Worm (Caenorhabditis elegans): ENCODE data around the gene mcm-6.
A peak's percentile ranks its signal among the peaks of the same experiment; 100 is the strongest.

mcm-6 gene

DNA sequence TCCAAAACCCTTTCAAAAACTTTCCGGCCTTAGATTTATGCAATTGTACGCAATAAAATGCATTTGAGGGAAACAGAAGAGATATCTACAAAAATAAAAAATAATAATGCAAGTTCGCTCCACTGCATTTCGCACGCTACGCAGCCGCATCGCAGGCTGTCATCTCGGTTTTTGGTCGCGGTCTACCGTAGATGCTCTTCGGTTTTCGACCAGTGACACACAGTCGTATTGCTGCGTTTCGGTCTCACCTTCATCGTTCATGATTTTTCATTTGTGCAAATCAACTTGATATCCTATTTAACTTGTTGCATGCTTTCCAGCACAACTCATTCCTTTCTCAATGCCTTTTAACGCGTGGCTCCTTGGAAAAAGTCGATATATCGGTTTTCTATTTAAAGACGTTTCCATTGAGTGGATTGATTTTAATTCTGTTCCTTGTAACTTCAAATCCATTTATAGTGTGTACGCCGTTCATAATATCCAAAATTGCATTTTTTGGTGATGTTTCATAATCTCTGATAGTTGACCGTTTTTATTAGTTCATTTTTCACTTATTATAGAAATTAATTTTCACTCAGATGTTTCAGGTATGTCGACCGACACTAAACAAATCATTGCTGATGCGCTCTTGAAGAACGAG lies 13.4 kb upstream of the mcm-6 start, which contains the start of gene vha-1 (continued):
- peak; percentile 69 for TF ChIP-seq zag-1 (tag; optimal IDR thresholded peaks at IDR 0.05)
- peak; percentile 88 for TF ChIP-seq nhr-129 (tag; optimal IDR thresholded peaks at IDR 0.05)
- TF ChIP-seq ztf-11 (tag; optimal IDR thresholded peaks at IDR 0.05), result no peak
- no peak for TF ChIP-seq ztf-1 (GFP tag; conservative IDR thresholded peaks at IDR 0.05)
- TF ChIP-seq elt-1 (tag; optimal IDR thresholded peaks at IDR 0.05), result no peak
- TF ChIP-seq snpc-4 (tag; optimal IDR thresholded peaks at IDR 0.05), result peak; percentile 53
- no peak for TF ChIP-seq skn-1 (tag; optimal IDR thresholded peaks at IDR 0.05)
- no peak for TF ChIP-seq dmd-4 (tag; optimal IDR thresholded peaks at IDR 0.05)
- TF ChIP-seq mbf-1 (tag; optimal IDR thresholded peaks at IDR 0.05), result no peak
- peak; percentile 42 for TF ChIP-seq ZK546.5 (tag; optimal IDR thresholded peaks at IDR 0.05)
- peak; percentile 65 for TF ChIP-seq ztf-4 (tag; optimal IDR thresholded peaks at IDR 0.05)
- TF ChIP-seq blmp-1 (tag; optimal IDR thresholded peaks at IDR 0.05; ENCODE audit: insufficient read depth), result peak; percentile 56
- TF ChIP-seq nhr-23 (tag; optimal IDR thresholded peaks at IDR 0.05), result no peak
- TF ChIP-seq nhr-21 (tag; optimal IDR thresholded peaks at IDR 0.05), result peak; percentile 81
- TF ChIP-seq R02D3.7 (tag; optimal IDR thresholded peaks at IDR 0.05), result peak; percentile 11
- TF ChIP-seq crh-2 (tag; optimal IDR thresholded peaks at IDR 0.05), result peak; percentile 95
- peak; percentile 46 for TF ChIP-seq egl-27 (tag; optimal IDR thresholded peaks at IDR 0.05)
- peak; percentile 97 for TF ChIP-seq unc-55 (GFP tag; optimal IDR thresholded peaks at IDR 0.05)
- no peak for TF ChIP-seq aly-2 (tag; optimal IDR thresholded peaks at IDR 0.05)
- no peak for TF ChIP-seq nhr-11 (tag; optimal IDR thresholded peaks at IDR 0.05)
- no peak for TF ChIP-seq peb-1 (tag; optimal IDR thresholded peaks at IDR 0.05)
- TF ChIP-seq ceh-16 (tag; optimal IDR thresholded peaks at IDR 0.05), result no peak
- peak; percentile 74 for TF ChIP-seq F13H6.1 (tag; optimal IDR thresholded peaks at IDR 0.05)
- no peak for TF ChIP-seq unc-62 (GFP tag; optimal IDR thresholded peaks at IDR 0.05)
- no peak for TF ChIP-seq alr-1 (tag; optimal IDR thresholded peaks at IDR 0.05)
- TF ChIP-seq C34F6.9 (tag; optimal IDR thresholded peaks at IDR 0.05), result peak; percentile 98
- peak; percentile 85 for TF ChIP-seq lin-13 (GFP tag; optimal IDR thresholded peaks at IDR 0.05)
- TF ChIP-seq nhr-10 (tag; optimal IDR thresholded peaks at IDR 0.05), result no peak
- TF ChIP-seq lin-11 (tag; optimal IDR thresholded peaks at IDR 0.05), result peak; percentile 67
- no peak for TF ChIP-seq Y55F3AM.14 (GFP tag; optimal IDR thresholded peaks at IDR 0.05)

DNA sequence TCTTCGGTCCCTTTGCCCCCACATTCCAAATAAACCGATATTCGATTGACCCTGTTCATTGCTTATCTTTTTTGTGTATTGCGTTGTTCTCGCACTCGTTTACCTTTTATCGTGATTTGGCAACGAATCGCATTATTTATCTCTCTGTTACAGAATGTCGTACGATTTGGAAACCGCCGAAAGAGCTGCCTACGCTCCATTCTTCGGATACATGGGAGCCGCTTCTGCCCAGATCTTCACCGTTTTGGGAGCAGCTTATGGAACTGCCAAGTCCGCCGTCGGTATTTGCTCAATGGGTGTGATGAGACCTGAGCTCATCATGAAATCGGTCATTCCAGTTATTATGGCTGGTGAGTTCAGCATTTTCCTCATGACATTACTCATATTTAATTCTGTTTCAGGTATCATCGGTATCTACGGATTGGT lies 12.1 kb upstream of the mcm-6 start, which contains the start of gene vha-2:
TSS of gene vha-2 (plus strand) at position 154 of the 426 bp plus-strand sequence.
- TF ChIP-seq skn-1 (tag; optimal IDR thresholded peaks at IDR 0.05) (no peak), nhr-77 (tag; optimal IDR thresholded peaks at IDR 0.05) (no peak), zag-1 (tag; optimal IDR thresholded peaks at IDR 0.05) (no peak), peb-1 (tag; optimal IDR thresholded peaks at IDR 0.05) (no peak), nhr-129 (tag; optimal IDR thresholded peaks at IDR 0.05) (peak; percentile 1), fos-1 (tag; optimal IDR thresholded peaks at IDR 0.05) (peak; percentile 29), lin-11 (tag; optimal IDR thresholded peaks at IDR 0.05) (peak; percentile 22), sma-3 (GFP tag; optimal IDR thresholded peaks at IDR 0.05) (peak; percentile 15)

DNA sequence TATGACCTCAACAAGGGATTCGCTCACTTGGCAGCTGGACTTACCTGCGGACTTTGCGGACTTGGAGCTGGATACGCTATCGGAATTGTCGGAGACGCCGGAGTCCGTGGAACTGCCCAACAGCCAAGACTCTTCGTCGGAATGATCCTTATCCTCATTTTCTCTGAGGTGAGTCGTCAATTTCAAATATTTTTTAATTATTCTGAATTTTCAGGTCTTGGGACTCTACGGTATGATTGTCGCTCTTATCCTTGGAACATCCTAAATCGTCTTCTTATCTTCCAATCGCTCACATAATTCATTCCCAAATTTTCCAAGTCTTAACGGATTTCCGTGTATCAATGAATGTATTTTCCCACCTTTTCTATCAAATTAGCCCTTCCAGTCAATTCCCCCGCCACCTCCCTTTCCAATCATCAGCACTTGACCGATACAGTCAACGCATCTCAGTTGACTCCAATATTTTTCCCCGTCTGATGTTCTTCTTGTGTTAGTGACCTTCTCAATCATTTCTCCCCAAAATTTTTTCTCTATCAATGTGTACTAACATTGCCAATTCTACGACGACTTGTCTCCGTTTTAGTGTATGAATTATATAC lies 11.6 kb upstream of the mcm-6 start, which contains the start of gene R10E11.6:
TSS of gene R10E11.6 (plus strand) at position 524 of the 599 bp plus-strand sequence.
- TF ChIP-seq mdl-1 (tag; optimal IDR thresholded peaks at IDR 0.05) (no peak), lin-39 (tag; optimal IDR thresholded peaks at IDR 0.05) (no peak), gmeb-1 (tag; optimal IDR thresholded peaks at IDR 0.05) (no peak), skn-1 (tag; optimal IDR thresholded peaks at IDR 0.05) (no peak), nhr-23 (tag; optimal IDR thresholded peaks at IDR 0.05) (no peak), zag-1 (tag; optimal IDR thresholded peaks at IDR 0.05) (no peak), nhr-25 (tag; optimal IDR thresholded peaks at IDR 0.05) (no peak), ZK546.5 (tag; optimal IDR thresholded peaks at IDR 0.05) (no peak), elt-1 (tag; optimal IDR thresholded peaks at IDR 0.05) (no peak)

DNA sequence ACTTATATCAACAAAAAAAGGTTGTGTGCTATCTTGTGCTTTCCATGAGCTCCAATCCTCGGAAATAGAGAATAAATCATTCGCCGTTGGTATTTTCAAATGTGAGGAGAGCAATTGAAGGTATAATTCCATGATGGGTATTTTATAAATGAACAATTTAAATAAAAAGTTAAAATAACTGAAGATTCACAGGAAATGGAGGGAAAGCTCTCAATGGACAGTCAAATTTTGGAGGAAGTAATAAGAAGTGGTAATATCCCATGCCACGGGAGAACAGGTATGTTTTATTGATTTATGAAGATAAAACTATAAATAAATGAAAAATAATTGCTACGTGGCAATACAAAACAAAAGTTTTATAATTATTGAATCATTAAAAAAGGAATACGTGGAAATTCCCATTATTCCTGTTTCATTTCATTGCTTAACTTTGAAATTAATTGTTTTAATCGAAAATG lies 11.0 kb upstream of the mcm-6 start:
- no peak for TF ChIP-seq dmd-4 (tag; optimal IDR thresholded peaks at IDR 0.05)
- peak; percentile 25 for TF ChIP-seq sma-3 (GFP tag; optimal IDR thresholded peaks at IDR 0.05)
- TF ChIP-seq gmeb-1 (tag; optimal IDR thresholded peaks at IDR 0.05), result peak; percentile 44
- TF ChIP-seq nhr-21 (tag; optimal IDR thresholded peaks at IDR 0.05), result peak; percentile 47
- TF ChIP-seq lin-13 (GFP tag; optimal IDR thresholded peaks at IDR 0.05), result peak; percentile 57
- no peak for TF ChIP-seq nhr-23 (tag; optimal IDR thresholded peaks at IDR 0.05)
- no peak for TF ChIP-seq ceh-16 (tag; optimal IDR thresholded peaks at IDR 0.05)
- no peak for TF ChIP-seq zag-1 (tag; optimal IDR thresholded peaks at IDR 0.05)
- no peak for TF ChIP-seq elt-1 (tag; optimal IDR thresholded peaks at IDR 0.05)
- no peak for TF ChIP-seq mbf-1 (tag; optimal IDR thresholded peaks at IDR 0.05)
- no peak for TF ChIP-seq lin-11 (tag; optimal IDR thresholded peaks at IDR 0.05)
- no peak for TF ChIP-seq nhr-77 (tag; optimal IDR thresholded peaks at IDR 0.05)
- no peak for TF ChIP-seq mdl-1 (tag; optimal IDR thresholded peaks at IDR 0.05)
- TF ChIP-seq ceh-82 (tag; optimal IDR thresholded peaks at IDR 0.05), result no peak
- no peak for TF ChIP-seq nhr-237 (tag; optimal IDR thresholded peaks at IDR 0.05)
- peak; percentile 27 for TF ChIP-seq sma-9 (GFP tag; optimal IDR thresholded peaks at IDR 0.05)
- no peak for TF ChIP-seq sma-9 (tag; optimal IDR thresholded peaks at IDR 0.05)
- no peak for TF ChIP-seq C34F6.9 (tag; optimal IDR thresholded peaks at IDR 0.05)
- TF ChIP-seq skn-1 (tag; optimal IDR thresholded peaks at IDR 0.05), result no peak
- TF ChIP-seq elt-3 (tag; optimal IDR thresholded peaks at IDR 0.05), result no peak
- TF ChIP-seq aly-2 (tag; optimal IDR thresholded peaks at IDR 0.05), result no peak
- TF ChIP-seq crh-2 (tag; optimal IDR thresholded peaks at IDR 0.05), result peak; percentile 45
- TF ChIP-seq snpc-4 (tag; optimal IDR thresholded peaks at IDR 0.05), result no peak
- TF ChIP-seq nhr-25 (tag; optimal IDR thresholded peaks at IDR 0.05), result peak; percentile 44
- TF ChIP-seq unc-39 (tag; optimal IDR thresholded peaks at IDR 0.05), result no peak
- TF ChIP-seq sem-4 (tag; optimal IDR thresholded peaks at IDR 0.05), result no peak
